Fruit fly (Drosophila melanogaster) whole organism, embryonic: ENCODE data around the gene CG14006.

Experiments used
- Asciz ChIP-seq: fragments of 200-800 bp; sonication (Bioruptor generic); optimal IDR thresholded peaks from 2 replicates; lab custom pipeline; 2017; ENCODE audit warnings: missing biosample characterization, mild to moderate bottlenecking, missing genetic modification characterization, missing genetic modification reagents
- Awh ChIP-seq: fragments of 200-800 bp; sonication (Bioruptor generic); IDR thresholded peaks from 2 replicates; pipeline ENCODE4, ENCODE4 v1.3.6; 2022; ENCODE audit warnings: missing biosample characterization, missing genetic modification characterization
- Bgb ChIP-seq: fragments of 200-800 bp; sonication (Bioruptor generic); IDR thresholded peaks from 2 replicates; pipeline ENCODE4 v1.3.6; 2022; ENCODE audit warnings: missing biosample characterization, missing genetic modification characterization; ENCODE audit not compliant: partially characterized antibody
- Blimp-1 ChIP-seq: fragments of 200-800 bp; sonication (Bioruptor generic); optimal IDR thresholded peaks from 3 replicates; lab custom pipeline; 2018; ENCODE audit warnings: missing biosample characterization, missing genetic modification characterization, mild to moderate bottlenecking, moderate library complexity, missing genetic modification reagents
- CG11695 ChIP-seq: fragments of 200-800 bp; sonication (Bioruptor generic); IDR thresholded peaks from 3 replicates; pipeline ENCODE4 v1.3.6; 2022; ENCODE audit warnings: missing biosample characterization, missing genetic modification characterization
- CG12769 ChIP-seq: fragments of 200-800 bp; sonication (Bioruptor generic); optimal IDR thresholded peaks from 2 replicates; lab custom pipeline; 2019; ENCODE audit warnings: missing biosample characterization, mild to moderate bottlenecking, missing genetic modification characterization, moderate library complexity
- CG13894 ChIP-seq: fragments of 200-800 bp; sonication (Bioruptor generic); optimal IDR thresholded peaks from 3 replicates; lab custom pipeline; 2018; ENCODE audit warnings: missing biosample characterization, mild to moderate bottlenecking, missing genetic modification characterization, moderate library complexity
- CG1602 ChIP-seq: fragments of 200-800 bp; sonication (Bioruptor generic); optimal IDR thresholded peaks from 3 replicates; lab custom pipeline; 2016; ENCODE audit warnings: missing biosample characterization, missing genetic modification characterization
- CG34422 ChIP-seq: fragments of 200-800 bp; sonication (Bioruptor generic); IDR thresholded peaks from 3 replicates; pipeline ENCODE4 v1.3.6; 2022; ENCODE audit warnings: missing biosample characterization, missing genetic modification characterization
- CG4404 ChIP-seq: fragments of 200-800 bp; sonication (Bioruptor generic); IDR thresholded peaks from 2 replicates; pipeline ENCODE4 v1.3.6; 2022; ENCODE audit warnings: missing biosample characterization, missing genetic modification characterization
- CG4707 ChIP-seq: fragments of 200-800 bp; sonication (Bioruptor generic); optimal IDR thresholded peaks from 2 replicates; lab custom pipeline; 2018; ENCODE audit warnings: missing biosample characterization, mild to moderate bottlenecking, missing genetic modification characterization, moderate library complexity
- CG6654 ChIP-seq: fragments of 200-800 bp; sonication (Bioruptor generic); optimal IDR thresholded peaks from 2 replicates; lab custom pipeline; 2017; ENCODE audit warnings: missing biosample characterization, mild to moderate bottlenecking, missing genetic modification characterization
- CG7963 ChIP-seq: fragments of 200-800 bp; sonication (Bioruptor generic); IDR thresholded peaks from 3 replicates; pipeline ENCODE4 v1.3.6; 2022; ENCODE audit warnings: missing biosample characterization, missing genetic modification characterization; ENCODE audit not compliant: partially characterized antibody
- CG8765 ChIP-seq: fragments of 200-800 bp; sonication (Bioruptor generic); IDR thresholded peaks from 2 replicates; pipeline ENCODE4 v1.3.6; 2022; ENCODE audit warnings: missing biosample characterization, missing genetic modification characterization
- Dref ChIP-seq: fragments of 200-800 bp; sonication (Bioruptor generic); IDR thresholded peaks from 2 replicates; pipeline ENCODE4 v1.3.6; 2022; ENCODE audit warnings: missing biosample characterization, missing genetic modification characterization
- Ets65A ChIP-seq: fragments of 200-800 bp; sonication (Bioruptor generic); peaks from one replicate; lab custom pipeline; 2016; ENCODE audit warnings: missing biosample characterization, missing genetic modification characterization
- HLH3B ChIP-seq: fragments of 200-800 bp; sonication (Bioruptor generic); IDR thresholded peaks from 2 replicates; pipeline ENCODE4 v1.3.6; 2022; ENCODE audit warnings: missing biosample characterization, missing genetic modification characterization
- HmgD ChIP-seq: fragments of 200-800 bp; sonication (Bioruptor generic); optimal IDR thresholded peaks from 3 replicates; lab custom pipeline; 2016; ENCODE audit warnings: missing biosample characterization, missing genetic modification characterization
- Hsf ChIP-seq: fragments of 200-800 bp; sonication (Bioruptor generic); optimal IDR thresholded peaks from 3 replicates; lab custom pipeline; 2016; ENCODE audit warnings: missing biosample characterization, missing genetic modification characterization
- Med ChIP-seq: fragments of 200-800 bp; sonication (Bioruptor generic); peaks from one replicate; lab custom pipeline; 2016; ENCODE audit warnings: missing biosample characterization, missing genetic modification characterization, mild to moderate bottlenecking, inconsistent platforms, moderate library complexity
- Myb ChIP-seq: fragments of 200-800 bp; sonication (Bioruptor generic); optimal IDR thresholded peaks from 2 replicates; lab custom pipeline; 2016; ENCODE audit warnings: missing biosample characterization, missing genetic modification characterization
- Opbp ChIP-seq: fragments of 200-800 bp; sonication (Bioruptor generic); IDR thresholded peaks from 3 replicates; pipeline ENCODE4 v1.3.6; 2022; ENCODE audit warnings: missing biosample characterization, missing genetic modification characterization; ENCODE audit not compliant: partially characterized antibody
- Pdp1 ChIP-seq, 2 experiments: fragments of 200-800 bp; sonication (Bioruptor generic); optimal IDR thresholded peaks; 3 replicates each; lab custom pipeline; 2016; ENCODE audit warnings: missing biosample characterization in 2 of 2, missing genetic modification characterization in 2 of 2, mild to moderate bottlenecking in 1 of 2, moderate library complexity in 1 of 2
- TFAM ChIP-seq: fragments of 200-800 bp; sonication (Bioruptor generic); optimal IDR thresholded peaks from 2 replicates; lab custom pipeline; 2017; ENCODE audit warnings: missing biosample characterization, missing genetic modification characterization, inconsistent platforms
- Trl ChIP-seq, 3 experiments: fragments of >200 bp in 2 of 3; fragments of 200-800 bp in 1 of 3; sonication (Bioruptor generic) in 1 of 3; optimal IDR thresholded peaks; 2 replicates in 1 of 3; 3 replicates in 2 of 3; lab custom pipeline; 2016 to 2017; ENCODE audit warnings: missing biosample characterization in 1 of 3, missing genetic modification characterization in 1 of 3
- abd-A ChIP-seq: fragments of 200-800 bp; sonication (Bioruptor generic); optimal IDR thresholded peaks from 3 replicates; lab custom pipeline; 2019; ENCODE audit warnings: missing biosample characterization, mild to moderate bottlenecking, missing genetic modification characterization, moderate library complexity
- cas ChIP-seq: fragments of 200-800 bp; sonication (Bioruptor generic); IDR thresholded peaks from 2 replicates; pipeline ENCODE4 v1.3.6; 2022; ENCODE audit warnings: missing biosample characterization, missing genetic modification characterization
- chinmo ChIP-seq: fragments of 200-800 bp; sonication (Bioruptor generic); IDR thresholded peaks from 4 replicates; pipeline ENCODE4 v1.3.6; 2022; ENCODE audit warnings: missing biosample characterization, missing genetic modification characterization; ENCODE audit not compliant: partially characterized antibody
- crp ChIP-seq, 2 experiments: fragments of 200-800 bp; sonication (Bioruptor generic); optimal IDR thresholded peaks; 2 replicates in 1 of 2; 3 replicates in 1 of 2; lab custom pipeline; 2017; ENCODE audit warnings: missing biosample characterization in 2 of 2, missing genetic modification characterization in 2 of 2, mild to moderate bottlenecking in 1 of 2, moderate library complexity in 1 of 2
- ewg ChIP-seq: fragments of 200-800 bp; sonication (Bioruptor generic); optimal IDR thresholded peaks from 3 replicates; lab custom pipeline; 2017; ENCODE audit warnings: mild to moderate bottlenecking, missing biosample characterization, missing genetic modification reagents, missing genetic modification characterization
- fd102C ChIP-seq: fragments of 200-800 bp; sonication (Bioruptor generic); optimal IDR thresholded peaks from 2 replicates; lab custom pipeline; 2018; ENCODE audit warnings: missing biosample characterization, mild to moderate bottlenecking, missing genetic modification characterization, moderate library complexity
- ftz-f1 ChIP-seq: fragments of 200-800 bp; sonication (Bioruptor generic); optimal IDR thresholded peaks from 2 replicates; lab custom pipeline; 2016; ENCODE audit warnings: missing biosample characterization, missing genetic modification characterization
- grn ChIP-seq: fragments of 200-800 bp; sonication (Bioruptor generic); optimal IDR thresholded peaks from 3 replicates; lab custom pipeline; 2017; ENCODE audit warnings: missing biosample characterization, missing genetic modification characterization
- ham ChIP-seq: fragments of 200-800 bp; sonication (Bioruptor generic); IDR thresholded peaks from 2 replicates; pipeline ENCODE4 v1.3.6; 2022; ENCODE audit warnings: missing biosample characterization, missing genetic modification characterization
- jumu ChIP-seq: fragments of 200-800 bp; sonication (Bioruptor generic); optimal IDR thresholded peaks from 3 replicates; lab custom pipeline; 2016; ENCODE audit warnings: missing biosample characterization, missing genetic modification characterization
- ken ChIP-seq: fragments of 200-800 bp; sonication (Bioruptor generic); IDR thresholded peaks from 3 replicates; pipeline ENCODE4 v1.3.6; 2022; ENCODE audit warnings: missing biosample characterization, missing genetic modification characterization
- lmd ChIP-seq: fragments of 200-800 bp; sonication (Bioruptor generic); IDR thresholded peaks from 2 replicates; pipeline ENCODE4 v1.3.6; 2022; ENCODE audit warnings: missing biosample characterization, missing genetic modification characterization
- nom ChIP-seq: fragments of 200-800 bp; sonication (Bioruptor generic); optimal IDR thresholded peaks from 2 replicates; lab custom pipeline; 2017; ENCODE audit warnings: missing biosample characterization, missing genetic modification characterization, mild to moderate bottlenecking, moderate library complexity, missing genetic modification reagents
- pita ChIP-seq: fragments of 200-800 bp; sonication (Bioruptor generic); optimal IDR thresholded peaks from 2 replicates; lab custom pipeline; 2017; ENCODE audit warnings: missing biosample characterization, mild to moderate bottlenecking, missing genetic modification characterization
- row ChIP-seq: fragments of 200-800 bp; sonication (Bioruptor generic); IDR thresholded peaks from 3 replicates; pipeline ENCODE4 v1.3.6; 2022; ENCODE audit warnings: missing biosample characterization, missing genetic modification characterization
- scrt ChIP-seq: fragments of 200-800 bp; sonication (Bioruptor generic); optimal IDR thresholded peaks from 2 replicates; lab custom pipeline; 2018; ENCODE audit warnings: missing biosample characterization, mild to moderate bottlenecking, missing genetic modification characterization, moderate library complexity
- sim ChIP-seq: fragments of 200-800 bp; sonication (Bioruptor generic); IDR thresholded peaks from 2 replicates; pipeline ENCODE4 v1.3.6; 2022; ENCODE audit warnings: missing biosample characterization, missing genetic modification characterization
- unc-4 ChIP-seq: fragments of 200-800 bp; sonication (Bioruptor generic); IDR thresholded peaks from 2 replicates; pipeline ENCODE4 v1.3.6; 2022; ENCODE audit warnings: missing biosample characterization, missing genetic modification characterization; ENCODE audit not compliant: partially characterized antibody
- unpg ChIP-seq: fragments of 200-800 bp; sonication (Bioruptor generic); optimal IDR thresholded peaks from 3 replicates; lab custom pipeline; 2018; ENCODE audit warnings: missing biosample characterization, mild to moderate bottlenecking, missing genetic modification characterization, moderate library complexity
- vvl ChIP-seq: fragments of 200-800 bp; sonication (Bioruptor generic); IDR thresholded peaks from 2 replicates; pipeline ENCODE4 v1.3.6; 2022; ENCODE audit warnings: missing biosample characterization, missing genetic modification characterization
- wdn ChIP-seq: fragments of 200-800 bp; sonication (Bioruptor generic); IDR thresholded peaks from 2 replicates; pipeline ENCODE4 v1.3.6; 2022; ENCODE audit warnings: missing biosample characterization, missing genetic modification characterization

The CG14006 gene

dm6 chr2L:5771179-5771578 lies 42.6 kb upstream of the CG14006 start (continued):
- TF ChIP-seq unpg: no peak
- TF ChIP-seq wdn (GFP tag; lab: Robert Waterston, UW): no peak
- TF ChIP-seq CG6654 (GFP tag; lab: Kevin White, UChicago): peak; percentile 100
- TF ChIP-seq ham (GFP tag; lab: Robert Waterston, UW): no peak
- no peak for TF ChIP-seq TFAM (GFP tag; lab: Kevin White, UChicago)
- TF ChIP-seq cas (GFP tag; lab: Robert Waterston, UW): no peak
- TF ChIP-seq Opbp (GFP tag; lab: Robert Waterston, UW): peak; percentile 78; the same call in 2 of the 3 replicates
- no peak for TF ChIP-seq CG7963
- peak; percentile 21; the same call in 1 of the 2 replicates for TF ChIP-seq CG8765 (GFP tag; lab: Robert Waterston, UW)
- peak; percentile 97 for TF ChIP-seq Ets65A (GFP tag; lab: Kevin White, UChicago)
- peak; percentile 65; the same call in 2 of the 3 replicates for TF ChIP-seq CG34422 (GFP tag; lab: Robert Waterston, UW)
- TF ChIP-seq Asciz (GFP tag; lab: Kevin White, UChicago): no peak
- TF ChIP-seq pita (GFP tag; lab: Kevin White, UChicago): peak; percentile 20
- no peak for TF ChIP-seq scrt (GFP tag; lab: Kevin White, UChicago)

- TF ChIP-seq fd102C (GFP tag; lab: Kevin White, UChicago) (no peak), Awh (GFP tag; lab: Robert Waterston, UW) (no peak), abd-A (tag; lab: Kevin White, UChicago) (peak; percentile 79), CG11695 (GFP tag; lab: Robert Waterston, UW) (no peak), row (GFP tag; lab: Robert Waterston, UW) (no peak), vvl (GFP tag; lab: Robert Waterston, UW) (peak; percentile 48; the same call in 1 of the 2 replicates), CG13894 (peak; percentile 83), nom (GFP tag; lab: Kevin White, UChicago) (no peak), chinmo (GFP tag; lab: Robert Waterston, UW) (peak; percentile 82; the same call in 2 of the 4 replicates), CG4707 (GFP tag; lab: Kevin White, UChicago) (no peak), grn (GFP tag; lab: Kevin White, UChicago) (no peak), ewg (GFP tag; lab: Kevin White, UChicago) (no peak), Hsf (no peak), Blimp-1 (peak; percentile 64)
- TF ChIP-seq, all 482 proteins: peak for 5
These were observed 37.9 kb upstream of the CG14006 start for dm6 chr2L:5766498-5767008.

- TF ChIP-seq HLH3B: 0 out of 2 replicates have a peak, but pooled peaks have one; percentile 14
- TF ChIP-seq chinmo (GFP tag; lab: Robert Waterston, UW): 0 out of 4 replicates have a peak, but pooled peaks have one; percentile 20
- TF ChIP-seq lmd (GFP tag; lab: Robert Waterston, UW): no peak
- peak; percentile 19 for TF ChIP-seq Med (GFP tag; lab: Kevin White, UChicago)
- no peak for TF ChIP-seq Myb
- peak; percentile 75 for TF ChIP-seq CG12769 (tag; lab: Kevin White, UChicago)
- TF ChIP-seq Bgb (GFP tag; lab: Robert Waterston, UW): 0 out of 2 replicates have a peak, but pooled peaks have one; percentile 16
- TF ChIP-seq CG13894: peak; percentile 12
These were observed 37.4 kb upstream of the CG14006 start, which contains the start of gene obst-E for dm6 chr2L:5766042-5766441. Gene obst-E (minus strand): TSS chr2L:5766142.

- TF ChIP-seq unc-4 (GFP tag; lab: Robert Waterston, UW) (no peak), ftz-f1 (peak; percentile 3), Dref (GFP tag; lab: Robert Waterston, UW) (no peak), HmgD (no peak), ken (GFP tag; lab: Robert Waterston, UW) (no peak), crp (GFP tag; optimal IDR thresholded peaks at IDR 0.05; lab: Kevin White, UChicago) (no peak), Pdp1 (GFP tag; optimal IDR thresholded peaks at IDR 0.05; lab: Kevin White, UChicago) (peak in 1 of 2 experiments; percentile 79), CG4404 (no peak), jumu (GFP tag; lab: Kevin White, UChicago) (no peak), CG1602 (GFP tag; lab: Kevin White, UChicago) (no peak), sim (GFP tag; lab: Robert Waterston, UW) (no peak), Trl (optimal IDR thresholded peaks at IDR 0.05; lab: Kevin White, UChicago) (no peak), Trl (GFP tag; optimal IDR thresholded peaks at IDR 0.05; lab: Kevin White, UChicago) (no peak)
These were observed 36.5 kb upstream of the CG14006 start for dm6 chr2L:5765139-5765538.
